Worm (Caenorhabditis elegans) whole organism, young adult: ENCODE measurements around the gene F08B12.11.

ENCODE experiments used
- C17E4.6 ChIP-seq: fragments of 200-800 bp; sonication (Bioruptor generic); IDR thresholded peaks from 2 replicates; pipeline ENCODE4 v1.3.6; 2022; ENCODE audit warnings: missing genetic modification reagents, missing genetic modification characterization, missing compliant biosample characterization
- D2030.7 ChIP-seq: fragments of 200-800 bp; sonication (Bioruptor generic); IDR thresholded peaks from 2 replicates; pipeline ENCODE4 v1.3.6; 2022; ENCODE audit warnings: missing genetic modification reagents, missing genetic modification characterization, missing compliant biosample characterization
- F22D6.2 ChIP-seq: sonication (generic microtip); optimal IDR thresholded peaks from 2 replicates; lab custom pipeline; 2016; ENCODE audit warnings: mild to moderate bottlenecking, missing genetic modification characterization, missing compliant biosample characterization
- F33H1.4 ChIP-seq: fragments of 200-800 bp; sonication (Bioruptor generic); IDR thresholded peaks from 2 replicates; pipeline ENCODE4 v1.3.6; 2022; ENCODE audit warnings: missing genetic modification reagents, missing genetic modification characterization, missing compliant biosample characterization
- F49E8.2 ChIP-seq: sonication (generic microtip); optimal IDR thresholded peaks from 3 replicates; lab custom pipeline; 2017; ENCODE audit warnings: missing genetic modification characterization, mild to moderate bottlenecking, missing compliant biosample characterization, antibody characterized with exemption, moderate library complexity; ENCODE audit not compliant: insufficient read depth
- F55B11.4 ChIP-seq: sonication (generic microtip); optimal IDR thresholded peaks from 2 replicates; lab custom pipeline; 2016; ENCODE audit warnings: missing compliant biosample characterization, missing genetic modification characterization, borderline replicate concordance; ENCODE audit not compliant: insufficient read depth
- F57C9.4 ChIP-seq: sonication (generic microtip); optimal IDR thresholded peaks from 2 replicates; lab custom pipeline; 2017; ENCODE audit warnings: mild to moderate bottlenecking, missing genetic modification characterization, missing compliant biosample characterization
- K12H6.12 ChIP-seq: fragments of 200-800 bp; sonication (Bioruptor generic); optimal IDR thresholded peaks from 2 replicates; lab custom pipeline; 2018; ENCODE audit warnings: mild to moderate bottlenecking, missing genetic modification characterization, missing compliant biosample characterization
- T26A5.8 ChIP-seq: sonication (generic microtip); optimal IDR thresholded peaks from 2 replicates; lab custom pipeline; 2016; ENCODE audit warnings: missing genetic modification characterization, missing compliant biosample characterization
- Y95B8A.8 ChIP-seq: fragments of 200-800 bp; sonication (Bioruptor generic); IDR thresholded peaks from 2 replicates; pipeline ENCODE4 v1.3.6; 2022; ENCODE audit warnings: missing genetic modification reagents, missing genetic modification characterization, missing compliant biosample characterization
- akir-1 ChIP-seq: fragments of 200-800 bp; sonication (Bioruptor generic); optimal IDR thresholded peaks from 2 replicates; lab custom pipeline; 2018; ENCODE audit warnings: mild to moderate bottlenecking, missing genetic modification characterization, moderate library complexity, missing compliant biosample characterization
- aptf-2 ChIP-seq: fragments of 200-800 bp; sonication (Bioruptor generic); conservative IDR thresholded peaks from 2 replicates; pipeline ENCODE4 v1.3.6; 2022; ENCODE audit warnings: missing genetic modification reagents, missing genetic modification characterization, missing compliant biosample characterization
- aptf-3 ChIP-seq: fragments of 200-800 bp; sonication (Bioruptor generic); IDR thresholded peaks from 2 replicates; pipeline ENCODE4 v1.3.6; 2022; ENCODE audit warnings: missing genetic modification characterization, missing compliant biosample characterization
- bed-2 ChIP-seq: fragments of 200-800 bp; sonication (Bioruptor generic); IDR thresholded peaks from 2 replicates; pipeline ENCODE4 v1.3.6; 2022; ENCODE audit warnings: missing genetic modification reagents, missing genetic modification characterization, missing compliant biosample characterization
- chd-7 ChIP-seq: sonication (generic microtip); optimal IDR thresholded peaks from 2 replicates; lab custom pipeline; 2016; ENCODE audit warnings: mild to moderate bottlenecking, missing genetic modification characterization, moderate library complexity, missing compliant biosample characterization
- dox-1 ChIP-seq: fragments of 200-800 bp; sonication (Bioruptor generic); IDR thresholded peaks from 2 replicates; pipeline ENCODE4 v1.3.6; 2022; ENCODE audit warnings: missing genetic modification reagents, missing genetic modification characterization, missing compliant biosample characterization
- dpff-1 ChIP-seq: sonication (generic microtip); optimal IDR thresholded peaks from 2 replicates; lab custom pipeline; 2017; ENCODE audit warnings: mild to moderate bottlenecking, missing genetic modification characterization, missing compliant biosample characterization
- fkh-3 ChIP-seq: sonication (generic microtip); optimal IDR thresholded peaks from 2 replicates; lab custom pipeline; 2016; ENCODE audit warnings: mild to moderate bottlenecking, missing genetic modification characterization, missing compliant biosample characterization
- hlh-26 ChIP-seq: fragments of 200-800 bp; sonication (Bioruptor generic); conservative IDR thresholded peaks from 2 replicates; pipeline ENCODE4 v1.3.6; 2022; ENCODE audit warnings: missing genetic modification reagents, missing genetic modification characterization, missing compliant biosample characterization
- madf-6 ChIP-seq: fragments of 200-800 bp; sonication (Bioruptor generic); IDR thresholded peaks from 2 replicates; pipeline ENCODE4 v1.3.6; 2022; ENCODE audit warnings: missing genetic modification reagents, missing genetic modification characterization, missing compliant biosample characterization
- madf-8 ChIP-seq: fragments of 200-800 bp; sonication (Bioruptor generic); conservative IDR thresholded peaks from 2 replicates; pipeline ENCODE4 v1.3.6; 2022; ENCODE audit warnings: missing genetic modification reagents, missing genetic modification characterization, missing compliant biosample characterization
- nfyb-1 ChIP-seq: fragments of 200-800 bp; sonication (Bioruptor generic); IDR thresholded peaks from 2 replicates; pipeline ENCODE4 v1.3.6; 2022; ENCODE audit warnings: missing genetic modification reagents, missing genetic modification characterization, missing compliant biosample characterization
- nhr-120 ChIP-seq: fragments of 200-800 bp; sonication (Bioruptor generic); IDR thresholded peaks from 2 replicates; pipeline ENCODE4 v1.3.6; 2022; ENCODE audit warnings: missing genetic modification characterization, missing compliant biosample characterization
- nhr-27 ChIP-seq: fragments of 200-800 bp; sonication (Bioruptor generic); optimal IDR thresholded peaks from 2 replicates; lab custom pipeline; 2018; ENCODE audit warnings: mild to moderate bottlenecking, missing genetic modification characterization, moderate library complexity, missing compliant biosample characterization
- nhr-80 ChIP-seq: sonication (generic microtip); optimal IDR thresholded peaks from 2 replicates; lab custom pipeline; 2016; ENCODE audit warnings: missing genetic modification characterization, missing compliant biosample characterization
- nhr-90 ChIP-seq: sonication (generic microtip); optimal IDR thresholded peaks from 2 replicates; lab custom pipeline; 2016; ENCODE audit warnings: missing genotype, mild to moderate bottlenecking, missing genetic modification characterization, missing compliant biosample characterization
- rec-8 ChIP-seq, 2 experiments: sonication (generic microtip); optimal IDR thresholded peaks; 2 replicates each; lab custom pipeline; 2016; ENCODE audit warnings: mild to moderate bottlenecking in 2 of 2, missing genetic modification characterization in 2 of 2, missing genetic modification reagents in 2 of 2, missing genotype in 2 of 2, missing biosample characterization in 1 of 2, missing compliant biosample characterization in 1 of 2, moderate library complexity in 1 of 2
- sdz-38 ChIP-seq: sonication (generic microtip); optimal IDR thresholded peaks from 2 replicates; lab custom pipeline; 2016; ENCODE audit warnings: missing genotype, missing genetic modification characterization, missing compliant biosample characterization
- somi-1 ChIP-seq: fragments of 200-800 bp; sonication (Bioruptor generic); optimal IDR thresholded peaks from 2 replicates; lab custom pipeline; 2018; ENCODE audit warnings: mild to moderate bottlenecking, missing genetic modification characterization, missing compliant biosample characterization
- unc-62 ChIP-seq: fragments of 150-350 bp; optimal IDR thresholded peaks from 2 replicates; lab custom pipeline; 2014; ENCODE audit warnings: missing biosample characterization, missing genetic modification reagents, missing genetic modification characterization
- ztf-22 ChIP-seq: fragments of 200-800 bp; sonication (Bioruptor generic); optimal IDR thresholded peaks from 2 replicates; lab custom pipeline; 2018; ENCODE audit warnings: mild to moderate bottlenecking, missing genetic modification characterization, moderate library complexity, missing compliant biosample characterization
- ztf-26 ChIP-seq: sonication (generic microtip); optimal IDR thresholded peaks from 2 replicates; lab custom pipeline; 2017; ENCODE audit warnings: missing genetic modification characterization, missing compliant biosample characterization
- ztf-28 ChIP-seq: fragments of 200-800 bp; sonication (Bioruptor generic); IDR thresholded peaks from 2 replicates; pipeline ENCODE4 v1.3.6; 2022; ENCODE audit warnings: missing genetic modification reagents, missing genetic modification characterization, missing compliant biosample characterization
- ztf-6 ChIP-seq: fragments of 200-800 bp; sonication (Bioruptor generic); IDR thresholded peaks from 2 replicates; pipeline ENCODE4 v1.3.6; 2022; ENCODE audit warnings: missing genetic modification reagents, missing genetic modification characterization, missing compliant biosample characterization

Gene F08B12.11

DNA sequence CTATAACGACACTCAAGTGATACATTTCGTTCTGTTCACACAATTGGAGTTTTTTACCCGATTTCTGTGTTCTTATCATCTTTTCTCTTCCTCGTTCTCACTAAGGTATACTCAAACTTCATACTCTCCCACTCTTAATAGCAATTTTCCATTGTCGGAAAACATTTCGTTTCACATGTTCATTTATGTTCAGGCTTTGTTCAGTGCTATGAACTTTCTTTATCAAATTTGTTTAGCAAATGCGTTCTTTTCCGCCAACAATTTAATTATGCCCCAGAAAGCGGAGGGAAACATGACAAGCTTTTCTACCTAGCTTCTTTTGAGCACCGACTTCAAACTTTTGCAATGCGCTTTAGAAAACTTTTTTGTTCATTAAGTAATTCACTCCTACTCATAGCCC, 39.4 kb upstream of the F08B12.11 start:
- TF ChIP-seq nhr-80 (tag; lab: Kevin White, UChicago) (peak; percentile 8), dpff-1 (no peak)

DNA sequence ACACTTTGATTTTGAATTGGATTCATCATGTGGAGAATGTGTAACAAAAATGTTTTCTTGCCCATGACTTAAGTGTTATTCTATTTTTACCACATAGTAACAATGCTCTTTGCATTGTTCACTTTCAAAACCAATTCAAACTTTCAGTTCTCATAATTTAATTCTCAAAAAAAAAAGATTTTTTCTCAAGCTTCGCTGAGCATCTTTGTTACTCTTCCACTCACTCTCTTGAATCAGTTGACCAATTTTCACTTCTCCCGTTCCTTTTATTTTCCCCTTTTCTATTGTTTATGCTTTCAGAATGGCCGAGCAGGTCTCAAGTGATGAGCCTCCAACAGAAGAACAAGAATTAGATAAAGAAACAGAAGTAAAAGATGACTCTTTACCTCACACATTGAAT, 38.7 kb upstream of the F08B12.11 start, which contains the start of gene oct-2:
TSS of gene oct-2 (plus strand) at position 301 of the 400 bp plus-strand sequence.
- TF ChIP-seq F57C9.4 (tag; lab: Kevin White, UChicago), result no peak
- no peak for TF ChIP-seq unc-62 (GFP tag; lab: Kevin White, UChicago)
- no peak for TF ChIP-seq sdz-38 (tag; lab: Kevin White, UChicago)
- no peak for TF ChIP-seq F22D6.2 (tag; lab: Kevin White, UChicago)
- no peak for TF ChIP-seq C17E4.6 (GFP tag; lab: Robert Waterston, UW)
- TF ChIP-seq ztf-6, result no peak
- TF ChIP-seq hlh-26, result no peak
- no peak for TF ChIP-seq T26A5.8 (tag; lab: Kevin White, UChicago)
- TF ChIP-seq nhr-90, result no peak
- no peak for TF ChIP-seq F55B11.4 (tag; lab: Kevin White, UChicago)
- TF ChIP-seq nhr-27 (tag; lab: Kevin White, UChicago), result no peak
- TF ChIP-seq D2030.7 (GFP tag; lab: Robert Waterston, UW), result no peak
- no peak for TF ChIP-seq ztf-28 (GFP tag; lab: Robert Waterston, UW)
- no peak for TF ChIP-seq aptf-3 (GFP tag; lab: Robert Waterston, UW)
- TF ChIP-seq, all 124 proteins: peak for 0

DNA sequence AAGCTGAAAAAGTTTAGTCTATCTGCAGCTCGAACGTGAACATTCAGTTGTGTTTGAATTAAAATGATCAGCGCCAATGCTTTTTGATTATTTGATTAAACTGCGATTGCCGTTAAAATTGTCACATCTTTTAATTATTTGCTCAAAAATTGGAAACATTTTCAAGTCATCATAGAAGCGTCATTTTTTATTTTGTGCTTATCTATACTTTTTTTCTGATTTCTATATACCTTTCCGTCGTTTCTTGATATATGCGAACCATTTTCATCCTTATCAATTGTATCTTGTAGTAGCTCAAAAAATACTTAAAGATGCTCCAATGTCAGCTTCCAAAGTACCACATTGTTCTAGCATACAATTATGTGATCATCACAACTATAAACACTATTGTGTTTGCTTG, 33.6 kb upstream of the F08B12.11 start:
- TF ChIP-seq dox-1 (GFP tag; lab: Robert Waterston, UW) (no peak), aptf-2 (GFP tag; lab: Robert Waterston, UW) (no peak), nhr-80 (tag; lab: Kevin White, UChicago) (peak; percentile 56)

DNA sequence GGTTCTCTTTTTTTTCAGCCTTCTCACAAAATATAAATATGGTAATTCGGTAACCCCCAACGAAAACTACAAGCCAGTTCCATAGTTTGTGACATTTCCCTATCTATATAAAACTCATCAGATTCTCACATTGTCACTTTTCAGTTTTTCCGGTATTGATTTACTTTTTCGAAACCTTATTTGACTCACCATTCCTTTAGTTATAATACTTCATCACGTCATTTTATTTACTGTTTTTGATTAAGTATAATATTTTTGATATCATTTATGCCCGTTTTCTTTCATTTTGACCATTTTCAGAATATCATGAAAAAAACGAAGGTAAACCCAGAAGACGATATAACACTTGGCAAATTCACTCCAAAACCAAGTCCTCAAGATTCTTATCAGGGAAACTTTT, 33.0 kb upstream of the F08B12.11 start, which contains the start of gene pgp-3:
TSS of gene pgp-3 (plus strand) at position 301 of the 400 bp plus-strand sequence.
- TF ChIP-seq F22D6.2 (tag; lab: Kevin White, UChicago) (no peak), nhr-120 (GFP tag; lab: Robert Waterston, UW) (no peak), ztf-26 (tag; lab: Kevin White, UChicago) (no peak), nfyb-1 (GFP tag; lab: Robert Waterston, UW) (no peak), nhr-80 (tag; lab: Kevin White, UChicago) (no peak), chd-7 (tag; lab: Kevin White, UChicago) (no peak), F33H1.4 (GFP tag; lab: Robert Waterston, UW) (no peak), akir-1 (GFP tag; lab: Kevin White, UChicago) (no peak), madf-6 (GFP tag; lab: Robert Waterston, UW) (no peak), madf-8 (GFP tag; lab: Robert Waterston, UW) (no peak), somi-1 (no peak), bed-2 (GFP tag; lab: Robert Waterston, UW) (no peak), Y95B8A.8 (GFP tag; lab: Robert Waterston, UW) (no peak), hlh-26 (no peak), K12H6.12 (tag; lab: Kevin White, UChicago) (no peak), fkh-3 (no peak), rec-8 (tag; optimal IDR thresholded peaks at IDR 0.05; lab: Kevin White, UChicago) (no peak), ztf-22 (GFP tag; lab: Kevin White, UChicago) (no peak), F55B11.4 (tag; lab: Kevin White, UChicago) (no peak), F49E8.2 (no peak)
